Worm (Caenorhabditis elegans) whole organism, early embryonic: ENCODE results near the gene lipl-1.

ENCODE experiments used
- F13C5.2 ChIP-seq: sonication (generic microtip); optimal IDR thresholded peaks from 2 replicates; lab custom pipeline; 2017; ENCODE audit warnings: mild to moderate bottlenecking, missing genetic modification characterization, inconsistent platforms, missing compliant biosample characterization
- ama-1 ChIP-seq: fragments of 150-350 bp; optimal IDR thresholded peaks from 2 replicates; lab custom pipeline; 2014
- ceh-13 ChIP-seq: fragments of 200-800 bp; sonication (Bioruptor generic); optimal IDR thresholded peaks from 2 replicates; lab custom pipeline; 2018; ENCODE audit warnings: mild to moderate bottlenecking, missing genetic modification characterization, missing compliant biosample characterization
- ceh-36 ChIP-seq: sonication (generic microtip); optimal IDR thresholded peaks from 2 replicates; lab custom pipeline; 2016; ENCODE audit warnings: missing genetic modification characterization, inconsistent platforms, missing compliant biosample characterization
- ets-7 ChIP-seq: sonication (generic microtip); optimal IDR thresholded peaks from 2 replicates; lab custom pipeline; 2016; ENCODE audit warnings: missing genotype, missing genetic modification characterization, missing compliant biosample characterization
- flt-1 ChIP-seq: fragments of 200-800 bp; sonication (Bioruptor generic); IDR thresholded peaks from 2 replicates; pipeline ENCODE4 v1.3.6; 2022; ENCODE audit warnings: missing genetic modification characterization, missing compliant biosample characterization
- hmbx-1 ChIP-seq: sonication (generic microtip); optimal IDR thresholded peaks from 2 replicates; lab custom pipeline; 2016; ENCODE audit warnings: mild to moderate bottlenecking, missing genetic modification characterization, missing compliant biosample characterization
- hmg-4 ChIP-seq: fragments of 200-800 bp; sonication (Bioruptor generic); optimal IDR thresholded peaks from 2 replicates; lab custom pipeline; 2018; ENCODE audit warnings: mild to moderate bottlenecking, missing genetic modification characterization, missing compliant biosample characterization
- hnd-1 ChIP-seq: sonication (generic microtip); optimal IDR thresholded peaks from 2 replicates; lab custom pipeline; 2016; ENCODE audit warnings: missing genetic modification characterization, missing compliant biosample characterization
- scrt-1 ChIP-seq: fragments of 200-800 bp; sonication (Bioruptor generic); IDR thresholded peaks from 2 replicates; pipeline ENCODE4 v1.3.6; 2022; ENCODE audit warnings: missing genetic modification characterization, missing compliant biosample characterization
- sea-1 ChIP-seq: fragments of 200-800 bp; sonication (Bioruptor generic); conservative IDR thresholded peaks from 2 replicates; pipeline ENCODE4 v1.3.6; 2022; ENCODE audit warnings: missing genetic modification characterization, missing compliant biosample characterization
- tbx-37 ChIP-seq: fragments of 200-800 bp; sonication (Bioruptor generic); conservative IDR thresholded peaks from 2 replicates; pipeline ENCODE4 v1.3.6; 2022; ENCODE audit warnings: missing genetic modification reagents, missing genetic modification characterization, missing compliant biosample characterization

DNA sequence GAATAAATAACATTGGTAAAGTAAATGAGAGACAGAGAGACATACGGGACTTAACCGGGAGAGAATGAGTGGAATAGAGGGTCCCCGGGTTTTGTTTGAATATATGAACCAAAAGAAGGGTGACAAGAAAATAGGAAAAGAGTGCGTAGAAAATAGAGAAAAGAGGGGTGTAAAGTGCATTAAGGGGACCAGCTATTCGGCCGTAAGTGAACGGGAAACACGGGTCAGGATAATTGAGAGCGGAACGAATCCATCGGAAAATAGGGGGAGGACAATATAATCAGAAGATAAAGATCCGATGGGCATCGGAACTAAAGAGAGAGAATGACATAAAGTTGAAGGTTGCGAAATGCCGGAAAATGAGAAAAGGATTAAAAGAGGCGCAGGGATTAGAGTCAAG is 22.4 kb upstream of the lipl-1 start:
- TF ChIP-seq ama-1 (lab: Kevin White, UChicago) (no peak), hmg-4 (GFP tag; lab: Kevin White, UChicago) (no peak), flt-1 (GFP tag; lab: Robert Waterston, UW) (no peak), ceh-13 (GFP tag; lab: Kevin White, UChicago) (no peak), tbx-37 (no peak), hmbx-1 (tag; lab: Kevin White, UChicago) (no peak), F13C5.2 (no peak), sea-1 (GFP tag; lab: Robert Waterston, UW) (no peak), ceh-36 (tag; lab: Kevin White, UChicago) (no peak), scrt-1 (GFP tag; lab: Robert Waterston, UW) (no peak), hnd-1 (no peak), ets-7 (no peak)
